Fruit fly (Drosophila melanogaster) whole organism, embryonic: Measurements from ENCODE around the gene CG11986.

Experiments
- Antp ChIP-seq: fragments of 200-800 bp; sonication (Bioruptor generic); optimal IDR thresholded peaks from 3 replicates; lab custom pipeline; 2016; ENCODE audit warnings: missing biosample characterization, missing genetic modification characterization
- BtbVII ChIP-seq: fragments of 200-800 bp; sonication (Bioruptor generic); optimal IDR thresholded peaks from 3 replicates; lab custom pipeline; 2017; ENCODE audit warnings: missing biosample characterization, mild to moderate bottlenecking, missing genetic modification characterization
- CG11560 ChIP-seq: fragments of 200-800 bp; sonication (Bioruptor generic); IDR thresholded peaks from 3 replicates; pipeline ENCODE4 v1.3.6; 2022; ENCODE audit warnings: missing biosample characterization, missing genetic modification characterization
- CG11696 ChIP-seq: fragments of 200-800 bp; sonication (Bioruptor generic); IDR thresholded peaks from 2 replicates; pipeline ENCODE4 v1.3.6; 2022; ENCODE audit warnings: missing biosample characterization, missing genetic modification characterization
- CG12155 ChIP-seq: fragments of 200-800 bp; sonication (Bioruptor generic); optimal IDR thresholded peaks from 3 replicates; lab custom pipeline; 2016; ENCODE audit warnings: missing biosample characterization, missing genetic modification characterization
- CG1233 ChIP-seq: fragments of 200-800 bp; sonication (Bioruptor generic); optimal IDR thresholded peaks from 4 replicates; lab custom pipeline; 2018; ENCODE audit warnings: missing biosample characterization, mild to moderate bottlenecking, missing genetic modification characterization
- CG17829 ChIP-seq: fragments of 200-800 bp; optimal IDR thresholded peaks from 2 replicates; lab custom pipeline; 2019; ENCODE audit warnings: missing biosample characterization, mild to moderate bottlenecking, missing genetic modification characterization, moderate library complexity
- CG18599 ChIP-seq: fragments of 200-800 bp; sonication (Bioruptor generic); optimal IDR thresholded peaks from 3 replicates; lab custom pipeline; 2017; ENCODE audit warnings: missing biosample characterization, missing genetic modification characterization, mild to moderate bottlenecking, moderate library complexity, missing genetic modification reagents
- CG4424 ChIP-seq: fragments of 200-800 bp; sonication (Bioruptor generic); optimal IDR thresholded peaks from 3 replicates; lab custom pipeline; 2016; ENCODE audit warnings: missing biosample characterization, missing genetic modification characterization
- CG4730 ChIP-seq: fragments of 200-800 bp; sonication (Bioruptor generic); IDR thresholded peaks from 2 replicates; pipeline ENCODE4 v1.3.6; 2022; ENCODE audit warnings: missing biosample characterization, missing genetic modification characterization
- CG5180 ChIP-seq: fragments of 200-800 bp; sonication (Bioruptor generic); optimal IDR thresholded peaks from 3 replicates; lab custom pipeline; 2017; ENCODE audit warnings: missing biosample characterization, missing genetic modification characterization, mild to moderate bottlenecking, moderate library complexity, missing genetic modification reagents
- CG5953 ChIP-seq: fragments of 200-800 bp; sonication (Bioruptor generic); IDR thresholded peaks from 2 replicates; pipeline ENCODE4 v1.3.6; 2022; ENCODE audit warnings: missing biosample characterization, missing genetic modification characterization
- CG6689 ChIP-seq: fragments of 200-800 bp; sonication (Bioruptor generic); IDR thresholded peaks from 2 replicates; pipeline ENCODE4 v1.3.6; 2022; ENCODE audit warnings: missing biosample characterization, missing genetic modification characterization
- CG7357 ChIP-seq: fragments of 200-800 bp; sonication (Bioruptor generic); IDR thresholded peaks from 3 replicates; pipeline ENCODE4 v1.3.6; 2022; ENCODE audit warnings: missing biosample characterization, missing genetic modification characterization
- CG7786 ChIP-seq: fragments of 200-800 bp; sonication (Bioruptor generic); optimal IDR thresholded peaks from 2 replicates; lab custom pipeline; 2016; ENCODE audit warnings: missing biosample characterization, missing genetic modification characterization
- Dek ChIP-seq: fragments of 200-800 bp; sonication (Bioruptor generic); optimal IDR thresholded peaks from 3 replicates; lab custom pipeline; 2019; ENCODE audit warnings: missing biosample characterization, mild to moderate bottlenecking, missing genetic modification characterization, moderate library complexity
- Dip3 ChIP-seq: fragments of 200-800 bp; sonication (Bioruptor generic); optimal IDR thresholded peaks from 3 replicates; lab custom pipeline; 2016; ENCODE audit warnings: missing biosample characterization, missing genetic modification characterization
- Dp ChIP-seq: fragments of 200-800 bp; sonication (Bioruptor generic); optimal IDR thresholded peaks from 2 replicates; lab custom pipeline; 2018; ENCODE audit warnings: missing biosample characterization, mild to moderate bottlenecking, missing genetic modification characterization, moderate library complexity
- Drgx ChIP-seq: fragments of 200-800 bp; sonication (Bioruptor generic); IDR thresholded peaks from 2 replicates; pipeline ENCODE4 v1.3.6; 2022; ENCODE audit warnings: missing biosample characterization, missing genetic modification characterization
- Elba2 ChIP-seq: fragments of 200-800 bp; sonication (Bioruptor generic); optimal IDR thresholded peaks from 3 replicates; lab custom pipeline; 2016; ENCODE audit warnings: missing biosample characterization, missing genetic modification characterization
- GATAe ChIP-seq: fragments of 200-800 bp; sonication (Bioruptor generic); conservative IDR thresholded peaks from 2 replicates; pipeline ENCODE4 v1.3.6; 2022; ENCODE audit warnings: missing biosample characterization, missing genetic modification characterization
- Hr39 ChIP-seq: fragments of >200 bp; optimal IDR thresholded peaks from 2 replicates; lab custom pipeline; 2017
- Lhr ChIP-seq: fragments of 200-800 bp; sonication (Bioruptor generic); optimal IDR thresholded peaks from 3 replicates; lab custom pipeline; 2017; ENCODE audit warnings: mild to moderate bottlenecking, missing biosample characterization, missing genetic modification reagents, missing genetic modification characterization
- MBD-R2 ChIP-seq: fragments of 200-800 bp; sonication (Bioruptor generic); IDR thresholded peaks from 2 replicates; pipeline ENCODE4 v1.3.6; 2022; ENCODE audit warnings: missing biosample characterization, missing genetic modification characterization
- Meics ChIP-seq: fragments of 200-800 bp; sonication (Bioruptor generic); optimal IDR thresholded peaks from 2 replicates; lab custom pipeline; 2017; ENCODE audit warnings: missing biosample characterization, mild to moderate bottlenecking, missing genetic modification characterization
- Myb ChIP-seq: fragments of 200-800 bp; sonication (Bioruptor generic); optimal IDR thresholded peaks from 2 replicates; lab custom pipeline; 2016; ENCODE audit warnings: missing biosample characterization, missing genetic modification characterization
- Nf-YA ChIP-seq: fragments of 200-800 bp; sonication (Bioruptor generic); IDR thresholded peaks from 2 replicates; pipeline ENCODE4 v1.3.6; 2022; ENCODE audit warnings: missing biosample characterization, missing genetic modification characterization
- Usf ChIP-seq: fragments of 200-800 bp; sonication (Bioruptor generic); optimal IDR thresholded peaks from 2 replicates; lab custom pipeline; 2017; ENCODE audit warnings: missing genotype, missing biosample characterization, missing genetic modification characterization
- YL-1 ChIP-seq: fragments of 200-800 bp; sonication (Bioruptor generic); optimal IDR thresholded peaks from 3 replicates; lab custom pipeline; 2017; ENCODE audit warnings: missing biosample characterization, mild to moderate bottlenecking, missing genetic modification characterization
- al ChIP-seq: fragments of 200-800 bp; sonication (Bioruptor generic); IDR thresholded peaks from 2 replicates; pipeline ENCODE4 v1.3.6; 2022; ENCODE audit warnings: missing biosample characterization, missing genetic modification characterization
- ash1 ChIP-seq: fragments of 200-800 bp; sonication (Bioruptor generic); optimal IDR thresholded peaks from 2 replicates; lab custom pipeline; 2018; ENCODE audit warnings: missing biosample characterization, mild to moderate bottlenecking, missing genetic modification characterization
- crp ChIP-seq, 2 experiments: fragments of 200-800 bp; sonication (Bioruptor generic); optimal IDR thresholded peaks; 2 replicates in 1 of 2; 3 replicates in 1 of 2; lab custom pipeline; 2017; ENCODE audit warnings: missing biosample characterization in 2 of 2, missing genetic modification characterization in 2 of 2, mild to moderate bottlenecking in 1 of 2, moderate library complexity in 1 of 2
- gfzf ChIP-seq: fragments of 200-800 bp; sonication (Bioruptor generic); optimal IDR thresholded peaks from 2 replicates; lab custom pipeline; 2016; ENCODE audit warnings: missing biosample characterization, mild to moderate bottlenecking, missing genetic modification characterization, moderate library complexity
- grau ChIP-seq: fragments of 200-800 bp; optimal IDR thresholded peaks from 3 replicates; lab custom pipeline; 2019; ENCODE audit warnings: missing biosample characterization, mild to moderate bottlenecking, missing genetic modification characterization, moderate library complexity
- lbe ChIP-seq: fragments of 200-800 bp; sonication (Bioruptor generic); optimal IDR thresholded peaks from 2 replicates; lab custom pipeline; 2016; ENCODE audit warnings: missing biosample characterization, mild to moderate bottlenecking, missing genetic modification characterization
- nerfin-1 ChIP-seq: fragments of 200-800 bp; sonication (Bioruptor generic); optimal IDR thresholded peaks from 3 replicates; lab custom pipeline; 2019; ENCODE audit warnings: missing biosample characterization, mild to moderate bottlenecking, missing genetic modification characterization, moderate library complexity
- p53 ChIP-seq: fragments of 200-800 bp; sonication (Bioruptor generic); optimal IDR thresholded peaks from 2 replicates; lab custom pipeline; 2016; ENCODE audit warnings: missing biosample characterization, missing genetic modification characterization
- pb ChIP-seq: fragments of 200-800 bp; sonication (Bioruptor generic); optimal IDR thresholded peaks from 3 replicates; lab custom pipeline; 2016; ENCODE audit warnings: missing biosample characterization, missing genetic modification characterization
- pita ChIP-seq: fragments of 200-800 bp; sonication (Bioruptor generic); optimal IDR thresholded peaks from 2 replicates; lab custom pipeline; 2017; ENCODE audit warnings: missing biosample characterization, mild to moderate bottlenecking, missing genetic modification characterization
- psq ChIP-seq: fragments of 200-800 bp; sonication (Bioruptor generic); optimal IDR thresholded peaks from 2 replicates; lab custom pipeline; 2017; ENCODE audit warnings: missing biosample characterization, missing genetic modification characterization
- salm ChIP-seq: fragments of 200-800 bp; sonication (Bioruptor generic); optimal IDR thresholded peaks from 2 replicates; lab custom pipeline; 2018; ENCODE audit warnings: missing biosample characterization, mild to moderate bottlenecking, missing genetic modification characterization
- sc ChIP-seq, 3 experiments: fragments of >200 bp in 2 of 3; fragments of 200-800 bp in 1 of 3; sonication (Bioruptor generic) in 1 of 3; optimal IDR thresholded peaks; 2 replicates in 2 of 3; 3 replicates in 1 of 3; lab custom pipeline; 2017; ENCODE audit warnings: mild to moderate bottlenecking in 1 of 3, missing biosample characterization in 1 of 3, missing genetic modification characterization in 1 of 3, missing genetic modification reagents in 1 of 3
- sd ChIP-seq: fragments of 200-800 bp; sonication (Bioruptor generic); optimal IDR thresholded peaks from 3 replicates; lab custom pipeline; 2018; ENCODE audit warnings: missing biosample characterization, mild to moderate bottlenecking, missing genetic modification characterization, moderate library complexity
- sens ChIP-seq: fragments of 200-800 bp; sonication (Bioruptor generic); peaks from one replicate; lab custom pipeline; 2016; ENCODE audit warnings: missing biosample characterization, missing genetic modification characterization
- slp2 ChIP-seq: fragments of 200-800 bp; sonication (Bioruptor generic); optimal IDR thresholded peaks from 2 replicates; lab custom pipeline; 2016; ENCODE audit warnings: missing biosample characterization, missing genetic modification characterization
- sqz ChIP-seq: fragments of 200-800 bp; sonication (Bioruptor generic); optimal IDR thresholded peaks from 3 replicates; lab custom pipeline; 2018; ENCODE audit warnings: missing biosample characterization, mild to moderate bottlenecking, missing genetic modification characterization
- sug ChIP-seq: fragments of 200-800 bp; optimal IDR thresholded peaks from 2 replicates; lab custom pipeline; 2019; ENCODE audit warnings: missing biosample characterization, mild to moderate bottlenecking, missing genetic modification characterization, moderate library complexity
- toy ChIP-seq: fragments of 200-800 bp; sonication (Bioruptor generic); IDR thresholded peaks from 2 replicates; pipeline ENCODE4 v1.3.6; 2022; ENCODE audit warnings: missing biosample characterization, missing genetic modification characterization
- wdn ChIP-seq: fragments of 200-800 bp; sonication (Bioruptor generic); IDR thresholded peaks from 2 replicates; pipeline ENCODE4 v1.3.6; 2022; ENCODE audit warnings: missing biosample characterization, missing genetic modification characterization
- zen ChIP-seq: fragments of 200-800 bp; sonication (Bioruptor generic); optimal IDR thresholded peaks from 3 replicates; lab custom pipeline; 2018; ENCODE audit warnings: missing biosample characterization, mild to moderate bottlenecking, missing genetic modification characterization, moderate library complexity
- zen2 ChIP-seq: fragments of 200-800 bp; sonication (Bioruptor generic); IDR thresholded peaks from 3 replicates; pipeline ENCODE4 v1.3.6; 2022; ENCODE audit warnings: missing biosample characterization, missing genetic modification characterization; ENCODE audit not compliant: partially characterized antibody

The CG11986 gene

dm6 chr3R:9006129-9006528, 9.1 kb upstream of the CG11986 start, which contains the start of the genes Prosbeta3 and Iru (continued):
- TF ChIP-seq Meics (GFP tag; lab: Kevin White, UChicago) (no peak), CG11560 (tag; lab: Robert Waterston, UW) (no peak), CG4424 (GFP tag; lab: Kevin White, UChicago) (no peak), wdn (no peak), Usf (no peak), Dip3 (GFP tag; lab: Kevin White, UChicago) (no peak), MBD-R2 (GFP tag; lab: Robert Waterston, UW) (peak; percentile 75), CG17829 (tag; lab: Kevin White, UChicago) (peak; percentile 42), Nf-YA (no peak), toy (GFP tag; lab: Robert Waterston, UW) (no peak), Dp (GFP tag; lab: Kevin White, UChicago) (peak; percentile 58), al (no peak), CG5180 (no peak), lbe (GFP tag; lab: Kevin White, UChicago) (no peak), CG18599 (GFP tag; lab: Kevin White, UChicago) (no peak), Lhr (GFP tag; lab: Kevin White, UChicago) (peak; percentile 86), ash1 (no peak), Drgx (no peak), p53 (GFP tag; lab: Kevin White, UChicago) (no peak), psq (no peak), CG11696 (GFP tag; lab: Robert Waterston, UW) (no peak), CG5953 (GFP tag; lab: Robert Waterston, UW) (no peak), BtbVII (no peak), sqz (GFP tag; lab: Kevin White, UChicago) (no peak), grau (tag; lab: Kevin White, UChicago) (peak; percentile 8), CG1233 (GFP tag; lab: Kevin White, UChicago) (no peak), slp2 (GFP tag; lab: Kevin White, UChicago) (no peak), nerfin-1 (tag; lab: Kevin White, UChicago) (no peak), Hr39 (no peak), CG6689 (GFP tag; lab: Robert Waterston, UW) (no peak), Antp (GFP tag; lab: Kevin White, UChicago) (no peak)

dm6 chr3R:9007258-9007657, 8.0 kb upstream of the CG11986 start:
- TF ChIP-seq pb (GFP tag; lab: Kevin White, UChicago) (no peak), CG7357 (GFP tag; lab: Robert Waterston, UW) (no peak), GATAe (GFP tag; lab: Robert Waterston, UW) (no peak), salm (no peak), CG4730 (GFP tag; lab: Robert Waterston, UW) (no peak)

dm6 chr3R:9008202-9008601, 7.0 kb upstream of the CG11986 start, which contains the start of gene CG11983:
Gene CG11983 (plus strand): TSS chr3R:9008321.
- TF ChIP-seq zen2 (GFP tag; lab: Robert Waterston, UW) (no peak), Dp (GFP tag; lab: Kevin White, UChicago) (peak; percentile 82), sc (optimal IDR thresholded peaks at IDR 0.05; lab: Kevin White, UChicago) (no peak), sc (GFP tag; optimal IDR thresholded peaks at IDR 0.05; lab: Kevin White, UChicago) (no peak), Myb (peak; percentile 95), crp (GFP tag; optimal IDR thresholded peaks at IDR 0.05; lab: Kevin White, UChicago) (peak in 1 of 2 experiments; percentile 80), gfzf (GFP tag; lab: Kevin White, UChicago) (peak; percentile 81), zen (tag; lab: Kevin White, UChicago) (no peak), CG12155 (peak; percentile 24), sd (tag; lab: Kevin White, UChicago) (peak; percentile 70), CG7786 (no peak), YL-1 (GFP tag; lab: Kevin White, UChicago) (peak; percentile 8), pita (GFP tag; lab: Kevin White, UChicago) (peak; percentile 28), sens (GFP tag; lab: Kevin White, UChicago) (peak; percentile 15), Dek (tag; lab: Kevin White, UChicago) (peak; percentile 29), Elba2 (GFP tag; lab: Kevin White, UChicago) (peak; percentile 22), sug (tag; lab: Kevin White, UChicago) (peak; percentile 37)
